Worm (Caenorhabditis elegans): ENCODE results near the gene Y7A5A.24.

The Y7A5A.24 gene

DNA sequence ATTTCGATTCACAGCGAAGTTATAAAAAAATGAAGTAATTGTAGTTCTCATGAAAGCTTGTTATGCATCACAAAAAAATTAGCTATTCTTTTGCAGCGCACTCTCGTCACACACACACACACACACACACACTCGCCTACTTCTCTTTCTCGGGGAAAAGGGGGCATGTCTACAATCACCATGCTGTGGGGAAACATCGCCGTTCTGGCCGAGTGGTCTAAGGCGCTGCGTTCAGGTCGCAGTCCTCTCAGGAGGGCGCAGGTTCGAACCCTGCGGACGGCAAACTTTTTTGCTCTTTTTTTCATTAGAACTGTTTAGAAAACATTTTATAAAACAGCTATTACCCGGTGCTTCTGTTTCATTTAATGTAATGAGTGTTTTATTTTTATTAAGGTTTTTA, 40.1 kb downstream of the Y7A5A.24 start (continued):
- TF ChIP-seq unc-120 (tag; optimal IDR thresholded peaks at IDR 0.05; ENCODE audit: poor library complexity, severe bottlenecking) (peak; percentile 78), nhr-76 (tag; optimal IDR thresholded peaks at IDR 0.05) (no peak)

DNA sequence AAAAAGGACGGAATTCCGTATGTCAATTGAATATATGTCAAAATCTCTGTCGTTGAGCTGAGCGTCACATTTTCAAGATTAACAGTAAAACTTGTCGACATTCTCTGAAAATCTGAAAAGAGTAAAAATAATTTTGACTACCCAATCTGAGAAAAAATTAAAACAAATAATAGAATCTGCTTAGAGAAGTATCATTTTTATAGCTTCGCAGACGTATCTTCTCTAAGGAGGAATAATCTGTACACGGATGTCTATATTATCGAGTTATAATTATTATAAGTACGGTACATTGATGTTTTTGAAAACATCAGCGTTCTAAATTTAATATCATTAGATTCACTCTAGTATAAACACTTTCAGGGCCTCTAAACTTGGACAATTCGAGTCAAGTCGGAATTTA, 41.4 kb downstream of the Y7A5A.24 start, which contains the start of gene srg-64:
Gene srg-64 (minus strand): TSS at position 101 of the 400 bp plus-strand sequence.
- no peak for TF ChIP-seq mls-2 (tag; optimal IDR thresholded peaks at IDR 0.05)
- no peak for TF ChIP-seq flh-1 (GFP tag; optimal IDR thresholded peaks at IDR 0.05)
- no peak for TF ChIP-seq nhr-237 (tag; optimal IDR thresholded peaks at IDR 0.05)
- TF ChIP-seq lin-13 (tag; optimal IDR thresholded peaks at IDR 0.05) = no peak
- no peak for TF ChIP-seq blmp-1 (tag; optimal IDR thresholded peaks at IDR 0.05)
- no peak for TF ChIP-seq pha-4 (tag; optimal IDR thresholded peaks at IDR 0.05)
- TF ChIP-seq unc-39 (tag; optimal IDR thresholded peaks at IDR 0.05) = no peak
- no peak for TF ChIP-seq snpc-4 (tag; optimal IDR thresholded peaks at IDR 0.05)
- no peak for TF ChIP-seq cnd-1 (tag; optimal IDR thresholded peaks at IDR 0.05)
- no peak for TF ChIP-seq nhr-12 (tag; optimal IDR thresholded peaks at IDR 0.05)
- TF ChIP-seq unc-62 (GFP tag; optimal IDR thresholded peaks at IDR 0.05) = no peak
- no peak for TF ChIP-seq ham-2 (GFP tag; optimal IDR thresholded peaks at IDR 0.05)

DNA sequence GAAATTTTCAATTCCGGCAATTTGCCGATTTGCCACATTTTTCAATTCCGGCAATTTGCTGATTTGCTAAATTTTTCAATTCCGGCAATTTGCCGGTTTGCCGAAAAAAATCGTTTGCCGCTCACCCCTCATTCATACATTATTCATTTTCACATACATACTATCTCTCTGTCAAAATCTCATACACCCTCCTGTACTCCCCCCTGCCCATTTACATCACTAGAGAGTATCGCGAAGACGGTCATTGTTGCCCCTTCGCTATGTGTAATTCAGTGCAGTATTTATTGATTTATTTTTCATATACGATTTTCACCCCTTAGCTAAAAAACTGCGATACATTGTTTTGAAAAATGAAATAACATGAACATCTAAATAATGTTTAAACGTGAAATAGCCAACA, 45.5 kb downstream of the Y7A5A.24 start:
- TF ChIP-seq zip-8 (tag; optimal IDR thresholded peaks at IDR 0.05) (no peak), unc-39 (tag; optimal IDR thresholded peaks at IDR 0.05) (no peak), mep-1 (tag; optimal IDR thresholded peaks at IDR 0.05) (peak; percentile 6), lsy-2 (tag; optimal IDR thresholded peaks at IDR 0.05) (peak; percentile 54)

DNA sequence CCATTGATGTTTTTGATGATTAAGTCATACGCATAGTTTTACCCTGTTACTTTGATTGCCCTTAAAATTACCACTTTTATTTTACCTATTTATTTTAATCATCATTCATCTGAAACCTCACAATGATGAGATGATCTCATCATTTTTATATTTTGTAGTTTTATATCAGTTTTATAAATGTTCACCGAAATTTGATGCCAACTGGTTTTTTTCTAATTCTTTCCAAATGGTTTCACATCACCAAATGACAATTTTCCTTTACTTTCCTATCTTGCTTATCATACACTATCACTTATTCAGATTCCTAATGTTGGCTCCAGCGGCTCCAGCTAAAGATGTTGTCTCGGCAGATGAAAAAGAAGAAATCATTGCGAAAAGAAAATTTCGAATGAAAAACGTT, 50.3 kb downstream of the Y7A5A.24 start, which contains the start of gene lin-15A:
Gene lin-15A (plus strand): TSS at position 301 of the 400 bp plus-strand sequence.
- peak; percentile 42 for TF ChIP-seq blmp-1 (tag; optimal IDR thresholded peaks at IDR 0.05)
- no peak for TF ChIP-seq ztf-11 (tag; optimal IDR thresholded peaks at IDR 0.05)
